Fruit fly (Drosophila melanogaster): ENCODE data around the gene CG17294.

Gene CG17294

dm6 chr2L:8339751-8340349 lies 37.0 kb upstream of the CG17294 start:
- no peak for TF ChIP-seq Hr38 (GFP tag; optimal IDR thresholded peaks at IDR 0.05)
- no peak for TF ChIP-seq cyc (GFP tag; optimal IDR thresholded peaks at IDR 0.05)
- TF ChIP-seq CG1621 (tag; optimal IDR thresholded peaks at IDR 0.05) = no peak
- TF ChIP-seq pdm3 (GFP tag; optimal IDR thresholded peaks at IDR 0.05) = no peak
- TF ChIP-seq CG8119 (GFP tag; IDR thresholded peaks at IDR 0.05) = no peak
- TF ChIP-seq Sox102F (GFP tag; optimal IDR thresholded peaks at IDR 0.05) = no peak
- TF ChIP-seq CG15336 (GFP tag; IDR thresholded peaks at IDR 0.05) = no peak
- TF ChIP-seq vri (GFP tag; optimal IDR thresholded peaks at IDR 0.05) = no peak
- no peak for TF ChIP-seq Eip75B (GFP tag; optimal IDR thresholded peaks at IDR 0.05)
- no peak for TF ChIP-seq Ets96B (tag; optimal IDR thresholded peaks at IDR 0.05)
- TF ChIP-seq Hr4 (GFP tag; optimal IDR thresholded peaks at IDR 0.05) = no peak
- no peak for TF ChIP-seq CG16779 (tag; optimal IDR thresholded peaks at IDR 0.05)
- TF ChIP-seq Hr39 (GFP tag; optimal IDR thresholded peaks at IDR 0.05) = no peak
- no peak for TF ChIP-seq net (GFP tag; optimal IDR thresholded peaks at IDR 0.05)
- no peak for TF ChIP-seq esn (GFP tag; optimal IDR thresholded peaks at IDR 0.05)
- no peak for TF ChIP-seq dac (GFP tag; optimal IDR thresholded peaks at IDR 0.05)

- TF ChIP-seq CG15336 (GFP tag; IDR thresholded peaks at IDR 0.05) = no peak
- TF ChIP-seq CG7368 (GFP tag; optimal IDR thresholded peaks at IDR 0.05) = no peak
- no peak for TF ChIP-seq CG6854 (GFP tag; optimal IDR thresholded peaks at IDR 0.05)
- TF ChIP-seq CG10669 (GFP tag; optimal IDR thresholded peaks at IDR 0.05) = no peak
- no peak for TF ChIP-seq lz (GFP tag; optimal IDR thresholded peaks at IDR 0.05)
- TF ChIP-seq CG6808 (GFP tag; optimal IDR thresholded peaks at IDR 0.05) = no peak
- no peak for TF ChIP-seq esn (GFP tag; optimal IDR thresholded peaks at IDR 0.05)
- TF ChIP-seq topi (GFP tag; optimal IDR thresholded peaks at IDR 0.05) = no peak
- TF ChIP-seq Eip93F (GFP tag; optimal IDR thresholded peaks at IDR 0.05) = no peak
- no peak for TF ChIP-seq CG8119 (GFP tag; IDR thresholded peaks at IDR 0.05)
Observed at dm6 chr2L:8342395-8342794, 34.4 kb upstream of the CG17294 start, which contains the start of gene CG14273. Gene CG14273 (plus strand): TSS chr2L:8342695.

dm6 chr2L:8344536-8344935 lies 32.3 kb upstream of the CG17294 start:
- TF ChIP-seq Lpt (GFP tag; optimal IDR thresholded peaks at IDR 0.05) (no peak), achi (GFP tag; optimal IDR thresholded peaks at IDR 0.05) (no peak), lz (GFP tag; optimal IDR thresholded peaks at IDR 0.05) (no peak), topi (GFP tag; optimal IDR thresholded peaks at IDR 0.05) (no peak), Ets21C (GFP tag; optimal IDR thresholded peaks at IDR 0.05) (no peak), svp (GFP tag) (peak; percentile 84), Smox (GFP tag; optimal IDR thresholded peaks at IDR 0.05) (no peak), Hr39 (GFP tag; optimal IDR thresholded peaks at IDR 0.05) (no peak), Sox14 (GFP tag; optimal IDR thresholded peaks at IDR 0.05) (no peak), vri (GFP tag; optimal IDR thresholded peaks at IDR 0.05) (peak; percentile 70), CG34406 (GFP tag; optimal IDR thresholded peaks at IDR 0.05) (no peak), CG15336 (GFP tag; IDR thresholded peaks at IDR 0.05) (no peak), CG10631 (GFP tag; optimal IDR thresholded peaks at IDR 0.05) (no peak), CG6808 (GFP tag; optimal IDR thresholded peaks at IDR 0.05) (no peak), net (GFP tag; optimal IDR thresholded peaks at IDR 0.05) (no peak)

dm6 chr2L:8346260-8346659 lies 30.6 kb upstream of the CG17294 start, which contains the start of gene CG7778:
Gene CG7778 (plus strand): TSS chr2L:8346620.
- peak; percentile 0 for TF ChIP-seq Eip78C (GFP tag)
- TF ChIP-seq fd85E (GFP tag; optimal IDR thresholded peaks at IDR 0.05) = no peak
- no peak for TF ChIP-seq CG4318 (GFP tag; optimal IDR thresholded peaks at IDR 0.05)
- TF ChIP-seq esn (GFP tag; optimal IDR thresholded peaks at IDR 0.05) = no peak
- no peak for TF ChIP-seq CG10669 (GFP tag; optimal IDR thresholded peaks at IDR 0.05)
- TF ChIP-seq CG3032 (tag; optimal IDR thresholded peaks at IDR 0.05) = no peak
- no peak for TF ChIP-seq achi (GFP tag; optimal IDR thresholded peaks at IDR 0.05)

Measured in whole organism, prepupa.